Worm (Caenorhabditis elegans): Measurements from ENCODE around the gene irld-24.

The irld-24 gene

ce11 chrX:14000198-14000748 is 13.9 kb downstream of the irld-24 start:
- TF ChIP-seq ceh-36 (tag; optimal IDR thresholded peaks at IDR 0.05) = peak; percentile 5
- no peak for TF ChIP-seq flt-1 (GFP tag; IDR thresholded peaks at IDR 0.05)

ce11 chrX:14001494-14001974 is 15.1 kb downstream of the irld-24 start, which contains the start of gene cytb-5.1:
Gene cytb-5.1, plus strand, starts transcription at chrX:14001924.
- no peak for TF ChIP-seq tra-4 (tag; optimal IDR thresholded peaks at IDR 0.05)

ce11 chrX:14002739-14003138 is 16.3 kb downstream of the irld-24 start:
- no peak for TF ChIP-seq tbx-11 (GFP tag; IDR thresholded peaks at IDR 0.05)

- TF ChIP-seq ama-1 (optimal IDR thresholded peaks at IDR 0.05) = no peak
- no peak for TF ChIP-seq tbx-37 (GFP tag; conservative IDR thresholded peaks at IDR 0.05)
Measured at ce11 chrX:14003538-14003937, 17.1 kb downstream of the irld-24 start.

DNA sequence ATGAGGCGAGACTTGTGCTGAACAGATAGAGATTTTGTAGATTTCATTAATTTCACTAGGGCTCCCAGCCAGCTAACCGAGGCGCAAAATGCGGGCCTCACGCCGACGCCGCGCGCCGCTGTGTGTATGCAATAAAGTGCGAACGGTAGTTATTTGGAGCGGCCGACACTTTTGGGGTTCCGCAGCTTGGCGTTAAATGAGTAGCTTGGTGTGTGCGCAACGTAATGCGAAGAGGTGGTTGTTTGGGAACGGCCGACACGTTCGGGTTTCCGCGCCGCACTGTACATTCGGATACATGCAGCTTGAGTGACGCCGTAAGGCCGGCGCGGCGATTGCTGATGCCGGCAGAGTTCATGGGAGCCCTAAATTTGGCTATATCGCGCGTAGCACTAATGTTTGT is 21.7 kb downstream of the irld-24 start:
- TF ChIP-seq hmg-4 (GFP tag; optimal IDR thresholded peaks at IDR 0.05) (no peak), hmbx-1 (tag; optimal IDR thresholded peaks at IDR 0.05) (no peak), ceh-13 (GFP tag; optimal IDR thresholded peaks at IDR 0.05) (no peak), ceh-36 (tag; optimal IDR thresholded peaks at IDR 0.05) (no peak)

DNA sequence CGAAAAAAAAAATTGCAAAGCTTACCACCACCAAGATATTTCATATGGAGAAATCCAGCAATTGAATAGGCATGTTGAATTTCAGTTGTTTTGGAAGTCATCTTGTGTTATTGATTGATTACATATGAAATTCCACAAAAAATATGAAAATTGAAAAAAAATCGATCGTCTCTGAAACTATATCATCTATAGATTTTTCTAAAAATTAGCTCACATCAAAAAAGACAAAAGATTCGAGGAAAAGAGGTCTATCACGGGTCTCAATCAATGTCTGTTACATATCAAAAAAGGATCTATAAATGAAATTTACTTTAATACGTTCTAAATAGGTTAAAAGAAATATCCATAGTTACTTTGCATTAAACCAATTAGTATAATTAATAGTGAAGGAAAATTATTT is 26.0 kb downstream of the irld-24 start, which contains the start of gene tbc-19:
Gene tbc-19 (minus strand): TSS at position 101 of the 400 bp plus-strand sequence.
- no peak for TF ChIP-seq sea-1 (GFP tag; conservative IDR thresholded peaks at IDR 0.05)
- no peak for TF ChIP-seq tra-4 (tag; optimal IDR thresholded peaks at IDR 0.05)
- no peak for TF ChIP-seq aly-1 (tag; optimal IDR thresholded peaks at IDR 0.05)
- TF ChIP-seq tbx-11 (GFP tag; IDR thresholded peaks at IDR 0.05) = no peak
- no peak for TF ChIP-seq tbx-37 (GFP tag; conservative IDR thresholded peaks at IDR 0.05)
- TF ChIP-seq F13C5.2 (tag; optimal IDR thresholded peaks at IDR 0.05) = no peak
- TF ChIP-seq scrt-1 (GFP tag; IDR thresholded peaks at IDR 0.05) = no peak
- TF ChIP-seq ama-1 (optimal IDR thresholded peaks at IDR 0.05) = no peak
- TF ChIP-seq ceh-36 (tag; optimal IDR thresholded peaks at IDR 0.05) = no peak
- TF ChIP-seq pes-1 (GFP tag; IDR thresholded peaks at IDR 0.05) = no peak
- no peak for TF ChIP-seq hmbx-1 (tag; optimal IDR thresholded peaks at IDR 0.05)
- no peak for TF ChIP-seq hmg-4 (GFP tag; optimal IDR thresholded peaks at IDR 0.05)
- TF ChIP-seq ets-7 (tag; optimal IDR thresholded peaks at IDR 0.05) = no peak
- TF ChIP-seq ceh-13 (GFP tag; optimal IDR thresholded peaks at IDR 0.05) = no peak
- no peak for TF ChIP-seq B0310.2 (tag; optimal IDR thresholded peaks at IDR 0.05)
- TF ChIP-seq hnd-1 (tag; optimal IDR thresholded peaks at IDR 0.05) = no peak
- no peak for TF ChIP-seq flt-1 (GFP tag; IDR thresholded peaks at IDR 0.05)

ce11 chrX:14015366-14015765 is 29.0 kb downstream of the irld-24 start, which contains the start of gene C04C11.25:
Gene C04C11.25, minus strand, starts transcription at chrX:14015466.
- no peak for TF ChIP-seq flt-1 (GFP tag; IDR thresholded peaks at IDR 0.05)
- no peak for TF ChIP-seq F13C5.2 (tag; optimal IDR thresholded peaks at IDR 0.05)
- TF ChIP-seq ets-7 (tag; optimal IDR thresholded peaks at IDR 0.05) = no peak
- TF ChIP-seq B0310.2 (tag; optimal IDR thresholded peaks at IDR 0.05) = no peak
- TF ChIP-seq scrt-1 (GFP tag; IDR thresholded peaks at IDR 0.05) = no peak
- no peak for TF ChIP-seq tra-4 (tag; optimal IDR thresholded peaks at IDR 0.05)
- TF ChIP-seq pes-1 (GFP tag; IDR thresholded peaks at IDR 0.05) = no peak
- no peak for TF ChIP-seq hmg-4 (GFP tag; optimal IDR thresholded peaks at IDR 0.05)
- no peak for TF ChIP-seq ama-1 (optimal IDR thresholded peaks at IDR 0.05)

ce11 chrX:14015808-14016207 is 29.4 kb downstream of the irld-24 start:
- TF ChIP-seq B0310.2 (tag; optimal IDR thresholded peaks at IDR 0.05) (peak; percentile 54), flt-1 (GFP tag; IDR thresholded peaks at IDR 0.05) (peak; percentile 83), tbx-11 (GFP tag; IDR thresholded peaks at IDR 0.05) (peak; percentile 84), tbx-37 (GFP tag; conservative IDR thresholded peaks at IDR 0.05) (peak; percentile 66), hmg-4 (GFP tag; optimal IDR thresholded peaks at IDR 0.05) (peak; percentile 79), hnd-1 (tag; optimal IDR thresholded peaks at IDR 0.05) (peak; percentile 73), hmbx-1 (tag; optimal IDR thresholded peaks at IDR 0.05) (peak; percentile 49), ets-7 (tag; optimal IDR thresholded peaks at IDR 0.05) (peak; percentile 51), scrt-1 (GFP tag; IDR thresholded peaks at IDR 0.05) (peak; percentile 85), sea-1 (GFP tag; conservative IDR thresholded peaks at IDR 0.05) (peak; percentile 84), pes-1 (GFP tag; IDR thresholded peaks at IDR 0.05) (peak; percentile 86), ceh-13 (GFP tag; optimal IDR thresholded peaks at IDR 0.05) (peak; percentile 78), F13C5.2 (tag; optimal IDR thresholded peaks at IDR 0.05) (peak; percentile 79), ama-1 (optimal IDR thresholded peaks at IDR 0.05) (no peak), tra-4 (tag; optimal IDR thresholded peaks at IDR 0.05) (peak; percentile 60), aly-1 (tag; optimal IDR thresholded peaks at IDR 0.05) (peak; percentile 69), ceh-36 (tag; optimal IDR thresholded peaks at IDR 0.05) (peak; percentile 79)

ce11 chrX:14016698-14017097 is 30.3 kb downstream of the irld-24 start:
- no peak for TF ChIP-seq aly-1 (tag; optimal IDR thresholded peaks at IDR 0.05)
- peak; percentile 63 for TF ChIP-seq hmg-4 (GFP tag; optimal IDR thresholded peaks at IDR 0.05)
- peak; percentile 33 for TF ChIP-seq F13C5.2 (tag; optimal IDR thresholded peaks at IDR 0.05)
